Worm (Caenorhabditis elegans) whole organism, young adult: ENCODE results near the gene nhr-204.

Experiments
- B0035.1 ChIP-seq: sonication (generic microtip); optimal IDR thresholded peaks from 2 replicates; lab custom pipeline; 2016; ENCODE audit warnings: missing genetic modification characterization, mild to moderate bottlenecking, missing compliant biosample characterization, missing genotype, missing genetic modification reagents
- B0336.3 ChIP-seq: fragments of 200-800 bp; sonication (Bioruptor generic); IDR thresholded peaks from 2 replicates; pipeline ENCODE4 v1.3.6; 2022; ENCODE audit warnings: missing genetic modification characterization, missing compliant biosample characterization
- F23B12.7 ChIP-seq: sonication (generic microtip); optimal IDR thresholded peaks from 2 replicates; lab custom pipeline; 2017; ENCODE audit warnings: missing genetic modification characterization, mild to moderate bottlenecking, missing compliant biosample characterization, antibody characterized with exemption, moderate library complexity; ENCODE audit not compliant: insufficient read depth
- F55B11.4 ChIP-seq: sonication (generic microtip); optimal IDR thresholded peaks from 2 replicates; lab custom pipeline; 2016; ENCODE audit warnings: missing compliant biosample characterization, missing genetic modification characterization, borderline replicate concordance; ENCODE audit not compliant: insufficient read depth
- K12H6.12 ChIP-seq: fragments of 200-800 bp; sonication (Bioruptor generic); optimal IDR thresholded peaks from 2 replicates; lab custom pipeline; 2018; ENCODE audit warnings: mild to moderate bottlenecking, missing genetic modification characterization, missing compliant biosample characterization
- Y79H2A.3 ChIP-seq: fragments of 200-800 bp; sonication (Bioruptor generic); conservative IDR thresholded peaks from 2 replicates; pipeline ENCODE4 v1.3.6; 2022; ENCODE audit warnings: missing genetic modification reagents, missing genetic modification characterization, missing compliant biosample characterization
- ZK185.1 ChIP-seq: sonication (generic microtip); optimal IDR thresholded peaks from 2 replicates; lab custom pipeline; 2016; ENCODE audit warnings: mild to moderate bottlenecking, missing genetic modification characterization, missing compliant biosample characterization; ENCODE audit not compliant: poor library complexity, severe bottlenecking
- aptf-2 ChIP-seq: fragments of 200-800 bp; sonication (Bioruptor generic); conservative IDR thresholded peaks from 2 replicates; pipeline ENCODE4 v1.3.6; 2022; ENCODE audit warnings: missing genetic modification reagents, missing genetic modification characterization, missing compliant biosample characterization
- bed-1 ChIP-seq: fragments of 200-800 bp; sonication (Bioruptor generic); IDR thresholded peaks from 2 replicates; pipeline ENCODE4 v1.3.6; 2022; ENCODE audit warnings: missing genetic modification reagents, missing genetic modification characterization, missing compliant biosample characterization
- ceh-40 ChIP-seq: fragments of 200-800 bp; sonication (Bioruptor generic); IDR thresholded peaks from 2 replicates; pipeline ENCODE4 v1.3.6; 2022; ENCODE audit warnings: missing genetic modification characterization, missing compliant biosample characterization
- dox-1 ChIP-seq: fragments of 200-800 bp; sonication (Bioruptor generic); IDR thresholded peaks from 2 replicates; pipeline ENCODE4 v1.3.6; 2022; ENCODE audit warnings: missing genetic modification reagents, missing genetic modification characterization, missing compliant biosample characterization
- egrh-3 ChIP-seq: fragments of 200-800 bp; sonication (Bioruptor generic); IDR thresholded peaks from 2 replicates; pipeline ENCODE4 v1.3.6; 2022; ENCODE audit warnings: missing genetic modification reagents, missing genetic modification characterization, missing compliant biosample characterization
- hlh-12 ChIP-seq: sonication (generic microtip); optimal IDR thresholded peaks from 2 replicates; lab custom pipeline; 2016; ENCODE audit warnings: missing genetic modification characterization, missing compliant biosample characterization
- lin-26 ChIP-seq: fragments of 200-800 bp; sonication (Bioruptor generic); IDR thresholded peaks from 2 replicates; pipeline ENCODE4 v1.3.6; 2022; ENCODE audit warnings: missing genetic modification reagents, missing genetic modification characterization, missing compliant biosample characterization
- lin-35 ChIP-seq, 3 experiments: fragments of 150-350 bp in 2 of 3; sonication (generic microtip) in 1 of 3; optimal IDR thresholded peaks; 2 replicates each; lab custom pipeline; 2014 to 2018; ENCODE audit warnings: missing biosample characterization in 3 of 3, missing genetic modification characterization in 3 of 3, missing genetic modification reagents in 3 of 3
- lsy-27 ChIP-seq: sonication (generic microtip); optimal IDR thresholded peaks from 2 replicates; lab custom pipeline; 2017; ENCODE audit warnings: missing genetic modification characterization, mild to moderate bottlenecking, missing compliant biosample characterization, antibody characterized with exemption, missing genotype, borderline replicate concordance; ENCODE audit not compliant: insufficient read depth
- madf-10 ChIP-seq: sonication (generic microtip); optimal IDR thresholded peaks from 2 replicates; lab custom pipeline; 2016; ENCODE audit warnings: mild to moderate bottlenecking, missing genetic modification characterization, missing compliant biosample characterization
- madf-8 ChIP-seq: fragments of 200-800 bp; sonication (Bioruptor generic); conservative IDR thresholded peaks from 2 replicates; pipeline ENCODE4 v1.3.6; 2022; ENCODE audit warnings: missing genetic modification reagents, missing genetic modification characterization, missing compliant biosample characterization
- mel-28 ChIP-seq: sonication (generic microtip); optimal IDR thresholded peaks from 2 replicates; lab custom pipeline; 2016; ENCODE audit warnings: borderline replicate concordance, mild to moderate bottlenecking, missing genetic modification characterization, missing compliant biosample characterization
- mes-4 ChIP-seq: sonication (generic microtip); optimal IDR thresholded peaks from 2 replicates; lab custom pipeline; 2016; ENCODE audit warnings: missing genotype, missing genetic modification characterization, missing compliant biosample characterization
- mxl-1 ChIP-seq: sonication (generic microtip); optimal IDR thresholded peaks from 2 replicates; lab custom pipeline; 2016; ENCODE audit warnings: missing genetic modification characterization, missing compliant biosample characterization
- nhr-179 ChIP-seq: sonication (generic microtip); optimal IDR thresholded peaks from 2 replicates; lab custom pipeline; 2016; ENCODE audit warnings: mild to moderate bottlenecking, missing genetic modification characterization, missing compliant biosample characterization
- rcor-1 ChIP-seq: fragments of 200-800 bp; sonication (Bioruptor generic); IDR thresholded peaks from 2 replicates; pipeline ENCODE4 v1.3.6; 2022; ENCODE audit warnings: missing genetic modification reagents, missing genetic modification characterization, missing compliant biosample characterization
- rec-8 ChIP-seq, 2 experiments: sonication (generic microtip); optimal IDR thresholded peaks; 2 replicates each; lab custom pipeline; 2016; ENCODE audit warnings: mild to moderate bottlenecking in 2 of 2, missing genetic modification characterization in 2 of 2, missing genetic modification reagents in 2 of 2, missing genotype in 2 of 2, missing biosample characterization in 1 of 2, missing compliant biosample characterization in 1 of 2, moderate library complexity in 1 of 2
- snpc-1.1 ChIP-seq: sonication (generic microtip); optimal IDR thresholded peaks from 2 replicates; lab custom pipeline; 2017; ENCODE audit warnings: missing genetic modification characterization, mild to moderate bottlenecking, missing compliant biosample characterization, antibody characterized with exemption, moderate library complexity, missing genotype, missing genetic modification reagents; ENCODE audit not compliant: insufficient read depth
- sptf-2 ChIP-seq: fragments of 200-800 bp; sonication (Bioruptor generic); optimal IDR thresholded peaks from 2 replicates; lab custom pipeline; 2018; ENCODE audit warnings: mild to moderate bottlenecking, missing genetic modification characterization, missing compliant biosample characterization
- tlf-1 ChIP-seq: fragments of 200-800 bp; sonication (Bioruptor generic); optimal IDR thresholded peaks from 2 replicates; lab custom pipeline; 2018; ENCODE audit warnings: mild to moderate bottlenecking, missing genetic modification characterization, missing compliant biosample characterization
- ztf-25 ChIP-seq: fragments of 200-800 bp; sonication (Bioruptor generic); IDR thresholded peaks from 2 replicates; pipeline ENCODE4 v1.3.6; 2022; ENCODE audit warnings: missing genetic modification reagents, missing genetic modification characterization, missing compliant biosample characterization
- ztf-26 ChIP-seq: sonication (generic microtip); optimal IDR thresholded peaks from 2 replicates; lab custom pipeline; 2017; ENCODE audit warnings: missing genetic modification characterization, missing compliant biosample characterization
- ztf-28 ChIP-seq: fragments of 200-800 bp; sonication (Bioruptor generic); IDR thresholded peaks from 2 replicates; pipeline ENCODE4 v1.3.6; 2022; ENCODE audit warnings: missing genetic modification reagents, missing genetic modification characterization, missing compliant biosample characterization

nhr-204 gene

ce11 chrV:281111-281510, 22.5 kb upstream of the nhr-204 start:
- TF ChIP-seq sptf-2 = no peak
- TF ChIP-seq lsy-27 = no peak

- TF ChIP-seq K12H6.12 (tag; lab: Kevin White, UChicago) = no peak
- no peak for TF ChIP-seq madf-8 (GFP tag; lab: Robert Waterston, UW)
- no peak for TF ChIP-seq madf-10
- no peak for TF ChIP-seq aptf-2 (GFP tag; lab: Robert Waterston, UW)
- TF ChIP-seq F55B11.4 (tag; lab: Kevin White, UChicago) = no peak
- no peak for TF ChIP-seq rcor-1
- TF ChIP-seq lin-26 = no peak
- TF ChIP-seq ztf-26 (tag; lab: Kevin White, UChicago) = no peak
- no peak for TF ChIP-seq bed-1 (GFP tag; lab: Robert Waterston, UW)
- no peak for TF ChIP-seq Y79H2A.3 (GFP tag; lab: Robert Waterston, UW)
- no peak for TF ChIP-seq ZK185.1
- TF ChIP-seq egrh-3 (GFP tag; lab: Robert Waterston, UW) = no peak
These were observed 14.2 kb upstream of the nhr-204 start, which contains the start of gene nlp-70 for ce11 chrV:272837-273236. Gene nlp-70 (minus strand): TSS chrV:272937.

DNA sequence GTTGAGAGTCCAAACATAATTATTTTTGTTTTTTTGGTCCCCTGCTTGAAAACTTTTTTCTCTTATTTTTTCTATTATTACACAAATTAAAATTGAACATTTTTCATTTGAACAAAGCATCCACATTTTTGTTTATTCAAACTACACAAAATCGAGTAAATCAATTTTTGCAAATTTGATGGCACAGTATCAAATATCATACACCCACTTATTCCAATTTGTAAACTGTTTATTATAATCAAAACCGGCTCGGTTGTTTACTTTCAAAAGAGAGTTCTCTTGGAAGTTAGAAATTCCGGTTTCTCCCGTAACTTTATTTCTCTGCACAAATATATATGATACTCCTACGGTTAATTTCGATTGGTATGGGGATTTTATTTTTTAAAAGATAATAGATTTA, 9.4 kb upstream of the nhr-204 start, which contains the start of gene lgc-26:
Gene lgc-26 (plus strand): TSS at position 301 of the 400 bp plus-strand sequence.
- no peak for TF ChIP-seq ztf-28 (GFP tag; lab: Robert Waterston, UW)
- no peak for TF ChIP-seq ceh-40
- TF ChIP-seq nhr-179 (tag; lab: Kevin White, UChicago) = no peak
- TF ChIP-seq tlf-1 (GFP tag; lab: Kevin White, UChicago) = no peak
- TF ChIP-seq mes-4 = no peak

DNA sequence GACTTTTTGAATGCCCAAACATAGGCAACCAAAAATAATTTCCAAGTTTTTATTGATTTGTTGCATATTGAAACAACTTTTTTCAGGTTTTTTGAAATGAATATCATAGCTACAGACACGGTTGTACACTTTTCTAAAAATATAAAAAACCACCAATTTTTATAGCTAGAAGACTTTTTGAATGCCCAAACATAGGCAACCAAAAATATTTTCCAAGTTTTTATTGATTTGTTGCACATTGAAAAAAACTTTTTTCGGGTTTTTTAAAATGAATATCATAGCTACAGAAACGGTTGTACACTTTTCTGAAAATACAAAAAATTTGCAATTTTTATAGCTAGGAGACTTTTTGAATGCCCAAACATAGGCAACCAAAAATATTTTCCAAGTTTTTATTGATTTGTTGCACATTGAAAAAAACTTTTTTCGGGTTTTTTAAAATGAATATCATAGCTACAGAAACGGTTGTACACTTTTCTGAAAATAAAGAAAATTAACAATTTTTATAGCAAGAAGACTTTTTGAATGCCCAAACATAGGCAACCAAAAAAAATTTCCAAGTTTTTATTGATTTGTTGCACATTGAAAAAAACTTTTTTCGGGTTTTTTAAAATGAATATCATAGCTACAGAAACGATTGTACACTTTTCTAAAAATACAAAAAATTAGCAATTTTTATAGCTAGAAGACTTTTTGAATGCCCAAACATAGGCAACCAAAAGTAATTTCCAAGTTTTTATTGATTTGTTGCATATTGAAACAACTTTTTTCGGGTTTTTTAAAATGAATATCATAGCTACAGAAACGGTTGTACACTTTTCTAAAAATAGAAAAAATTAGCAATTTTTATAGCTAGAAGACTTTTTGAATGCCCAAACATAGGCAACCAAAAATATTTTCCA, 6.7 kb upstream of the nhr-204 start:
- peak in 1 of 3 experiments; percentile 4 for TF ChIP-seq lin-35 (GFP tag; optimal IDR thresholded peaks at IDR 0.05; lab: Kevin White, UChicago)
- TF ChIP-seq hlh-12 (tag; lab: Kevin White, UChicago) = peak; percentile 93
- peak in 1 of 2 experiments; percentile 74 for TF ChIP-seq rec-8 (tag; optimal IDR thresholded peaks at IDR 0.05; lab: Kevin White, UChicago)
- TF ChIP-seq mxl-1 (tag; lab: Kevin White, UChicago) = peak; percentile 77
- peak; percentile 23 for TF ChIP-seq F23B12.7
- peak; percentile 31 for TF ChIP-seq mel-28 (tag; lab: Kevin White, UChicago)

DNA sequence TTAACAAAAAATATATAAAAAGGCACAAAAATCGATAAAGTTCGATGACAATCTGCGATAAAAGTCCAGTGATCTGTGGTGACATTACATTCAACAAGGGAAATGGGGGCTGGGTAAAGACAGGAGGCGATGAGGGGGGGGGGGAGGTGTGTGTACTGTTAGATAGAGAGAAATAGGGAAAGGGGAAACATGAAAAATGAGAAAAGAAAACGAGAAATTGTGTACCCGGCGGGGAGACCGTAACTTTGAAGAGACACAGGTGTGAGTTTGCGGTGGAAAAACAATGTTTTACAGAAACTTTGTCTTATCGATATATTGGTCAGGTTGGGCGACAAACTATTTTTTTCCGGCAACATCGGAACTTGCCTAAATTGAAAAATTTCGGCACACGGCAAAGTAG, 1.7 kb upstream of the nhr-204 start:
- no peak for TF ChIP-seq snpc-1.1 (tag; lab: Kevin White, UChicago)
- TF ChIP-seq ceh-40 = no peak
- TF ChIP-seq dox-1 = no peak
- TF ChIP-seq B0035.1 (tag; lab: Kevin White, UChicago) = no peak
- 0 out of 2 replicates have a peak, but pooled peaks have one; percentile 19 for TF ChIP-seq B0336.3 (GFP tag; lab: Robert Waterston, UW)
- TF ChIP-seq ztf-25 (GFP tag; lab: Robert Waterston, UW) = no peak
